Fruit fly (Drosophila melanogaster) whole organism: Measurements from ENCODE around the gene boss.

ENCODE experiments used
- CG8478 ChIP-seq: fragments of >200 bp; optimal IDR thresholded peaks from 2 replicates; lab custom pipeline; 2018; ENCODE audit warnings: inconsistent platforms
- psq ChIP-seq: fragments of >200 bp; optimal IDR thresholded peaks from 2 replicates; lab custom pipeline; 2017

DNA sequence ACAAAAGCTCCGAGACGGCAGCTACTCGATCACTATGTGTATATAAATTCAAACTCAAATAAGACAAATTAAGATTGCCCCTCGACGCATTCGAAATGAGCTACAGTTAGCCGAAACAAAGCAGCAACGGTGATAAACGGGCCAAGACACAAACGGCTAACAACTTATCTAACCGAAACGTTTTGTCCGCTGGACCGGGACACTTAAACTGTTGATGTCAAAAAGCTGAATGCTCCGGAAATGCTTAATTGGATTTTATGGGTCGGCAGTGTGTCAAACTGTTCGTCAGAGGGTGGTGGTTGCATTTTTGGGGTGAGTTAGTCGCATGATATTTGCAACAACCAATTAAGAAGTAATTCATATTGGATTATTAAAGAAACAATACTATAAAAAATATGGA, 45.5 kb downstream of the boss start:
- no peak for TF ChIP-seq psq (lab: Kevin White, UChicago)
- no peak for TF ChIP-seq CG8478 (lab: Kevin White, UChicago)
